Worm (Caenorhabditis elegans) whole organism, L4 larva: ENCODE results near the gene F42A10.5.

Experiments
- D1046.2 ChIP-seq: fragments of 200-800 bp; sonication (Bioruptor generic); IDR thresholded peaks from 2 replicates; pipeline ENCODE4 v1.3.6; 2022; ENCODE audit warnings: missing genetic modification characterization, missing compliant biosample characterization
- F26F4.8 ChIP-seq: fragments of 200-800 bp; sonication (Bioruptor generic); conservative IDR thresholded peaks from 2 replicates; pipeline ENCODE4 v1.3.6; 2022; ENCODE audit warnings: missing genetic modification characterization, missing compliant biosample characterization
- T26A8.4 ChIP-seq: fragments of 200-800 bp; sonication (Bioruptor generic); IDR thresholded peaks from 2 replicates; pipeline ENCODE4 v1.3.6; 2022; ENCODE audit warnings: missing genetic modification characterization, missing compliant biosample characterization
- ZK546.5 ChIP-seq, 2 experiments: sonication (generic microtip); optimal IDR thresholded peaks; 2 replicates each; lab custom pipeline; 2017; ENCODE audit warnings: missing biosample characterization in 2 of 2, missing genetic modification characterization in 2 of 2
- aha-1 ChIP-seq: fragments of 150-350 bp; peaks from one replicate; lab custom pipeline; 2014; ENCODE audit warnings: missing biosample characterization, missing genetic modification characterization
- aly-2 ChIP-seq: sonication (generic microtip); optimal IDR thresholded peaks from 2 replicates; lab custom pipeline; 2018; ENCODE audit warnings: missing biosample characterization, missing genetic modification characterization
- ama-1 ChIP-seq: fragments of 150-350 bp; optimal IDR thresholded peaks from 2 replicates; lab custom pipeline; 2014; ENCODE audit warnings: inconsistent platforms, mixed read lengths
- arid-1 ChIP-seq: fragments of 200-800 bp; sonication (Bioruptor generic); conservative IDR thresholded peaks from 2 replicates; pipeline ENCODE4 v1.3.6; 2022; ENCODE audit warnings: missing genetic modification reagents, missing genetic modification characterization, missing compliant biosample characterization
- attf-4 ChIP-seq: sonication (generic microtip); optimal IDR thresholded peaks from 3 replicates; lab custom pipeline; 2017; ENCODE audit warnings: missing biosample characterization, missing genetic modification characterization
- ceh-28 ChIP-seq: fragments of 150-350 bp; optimal IDR thresholded peaks from 2 replicates; lab custom pipeline; 2014; ENCODE audit warnings: missing biosample characterization, missing genetic modification reagents, missing genetic modification characterization
- ces-1 ChIP-seq: fragments of 150-350 bp; sonication (generic microtip); optimal IDR thresholded peaks from 4 replicates; lab custom pipeline; 2014; ENCODE audit warnings: missing biosample characterization, missing genetic modification reagents, missing genetic modification characterization
- cey-2 ChIP-seq: sonication (generic microtip); optimal IDR thresholded peaks from 3 replicates; lab custom pipeline; 2017; ENCODE audit warnings: missing genetic modification characterization, mild to moderate bottlenecking, missing compliant biosample characterization, antibody characterized with exemption, borderline replicate concordance; ENCODE audit not compliant: insufficient read depth
- ctbp-1 ChIP-seq: fragments of 200-800 bp; sonication (Bioruptor generic); IDR thresholded peaks from 2 replicates; pipeline ENCODE4 v1.3.6; 2022; ENCODE audit warnings: missing genetic modification reagents, missing genetic modification characterization, missing compliant biosample characterization
- daf-12 ChIP-seq: fragments of 150-350 bp; optimal IDR thresholded peaks from 2 replicates; lab custom pipeline; 2014; ENCODE audit warnings: missing biosample characterization, missing genetic modification reagents, missing genetic modification characterization
- daf-19 ChIP-seq: fragments of 200-800 bp; sonication (Bioruptor generic); conservative IDR thresholded peaks from 2 replicates; pipeline ENCODE4 v1.3.6; 2022; ENCODE audit warnings: missing genetic modification characterization, missing compliant biosample characterization
- dmd-8 ChIP-seq: fragments of 200-800 bp; sonication (Bioruptor generic); IDR thresholded peaks from 2 replicates; pipeline ENCODE4 v1.3.6; 2022; ENCODE audit warnings: missing genetic modification characterization, missing compliant biosample characterization
- dpl-1 ChIP-seq: fragments of 150-350 bp; optimal IDR thresholded peaks from 2 replicates; lab custom pipeline; 2014; ENCODE audit warnings: missing biosample characterization, missing genetic modification reagents, missing genetic modification characterization
- duxl-1 ChIP-seq: sonication (generic microtip); optimal IDR thresholded peaks from 2 replicates; lab custom pipeline; 2016; ENCODE audit warnings: mild to moderate bottlenecking, missing genetic modification characterization, moderate library complexity, missing compliant biosample characterization; ENCODE audit not compliant: poor library complexity
- dve-1 ChIP-seq: sonication (generic microtip); optimal IDR thresholded peaks from 2 replicates; lab custom pipeline; 2017; ENCODE audit warnings: antibody characterized with exemption, mild to moderate bottlenecking, missing genetic modification characterization, missing compliant biosample characterization; ENCODE audit not compliant: insufficient read depth
- egl-27 ChIP-seq: sonication (generic microtip); optimal IDR thresholded peaks from 3 replicates; lab custom pipeline; 2017; ENCODE audit warnings: missing biosample characterization, missing genetic modification reagents, missing genetic modification characterization
- egl-43 ChIP-seq: fragments of 200-800 bp; sonication (Bioruptor generic); IDR thresholded peaks from 2 replicates; pipeline ENCODE4 v1.3.6; 2022; ENCODE audit warnings: missing genetic modification reagents, missing genetic modification characterization, missing compliant biosample characterization
- fkh-10 ChIP-seq: fragments of 150-350 bp; optimal IDR thresholded peaks from 2 replicates; lab custom pipeline; 2014; ENCODE audit warnings: missing biosample characterization, missing genetic modification reagents, missing genetic modification characterization
- hlh-11 ChIP-seq: fragments of 200-800 bp; sonication (Bioruptor generic); optimal IDR thresholded peaks from 2 replicates; lab custom pipeline; 2018; ENCODE audit warnings: mild to moderate bottlenecking, missing genetic modification characterization, missing compliant biosample characterization
- hlh-30 ChIP-seq: sonication (generic microtip); optimal IDR thresholded peaks from 2 replicates; lab custom pipeline; 2017; ENCODE audit warnings: antibody characterized with exemption, mild to moderate bottlenecking, missing genetic modification characterization, missing compliant biosample characterization; ENCODE audit not compliant: insufficient read depth
- lim-7 ChIP-seq: fragments of 200-800 bp; sonication (Bioruptor generic); IDR thresholded peaks from 2 replicates; pipeline ENCODE4 v1.3.6; 2022; ENCODE audit warnings: missing genetic modification characterization, missing compliant biosample characterization
- lin-15B ChIP-seq: fragments of 150-350 bp; sonication (generic microtip); optimal IDR thresholded peaks from 3 replicates; lab custom pipeline; 2014; ENCODE audit warnings: missing biosample characterization, missing genetic modification characterization
- lin-29 ChIP-seq: fragments of 200-800 bp; sonication (Bioruptor generic); IDR thresholded peaks from 2 replicates; pipeline ENCODE4 v1.3.6; 2022; ENCODE audit warnings: missing genetic modification reagents, missing genetic modification characterization, missing compliant biosample characterization
- lin-38 ChIP-seq: fragments of 200-800 bp; sonication (Bioruptor generic); IDR thresholded peaks from 2 replicates; pipeline ENCODE4 v1.3.6; 2022; ENCODE audit warnings: missing genetic modification reagents, missing genetic modification characterization, missing compliant biosample characterization
- lin-39 ChIP-seq: fragments of 150-350 bp; optimal IDR thresholded peaks from 2 replicates; lab custom pipeline; 2014; ENCODE audit warnings: missing biosample characterization, missing genetic modification reagents, missing genetic modification characterization
- lsy-2 ChIP-seq, 2 experiments: fragments of 150-350 bp in 1 of 2; sonication (generic microtip) in 1 of 2; optimal IDR thresholded peaks; 2 replicates each; lab custom pipeline; 2014 to 2017; ENCODE audit warnings: missing biosample characterization in 2 of 2, missing genetic modification characterization in 2 of 2
- madf-5 ChIP-seq, 2 experiments: fragments of 200-800 bp; sonication (Bioruptor generic); IDR thresholded peaks; 2 replicates each; pipeline ENCODE4 v1.3.6; 2022; ENCODE audit warnings: missing compliant biosample characterization in 2 of 2, missing genetic modification characterization in 2 of 2
- mdt-29 ChIP-seq: fragments of 200-800 bp; sonication (Bioruptor generic); IDR thresholded peaks from 2 replicates; pipeline ENCODE4 v1.3.6; 2022; ENCODE audit warnings: missing genetic modification reagents, missing genetic modification characterization, missing compliant biosample characterization
- mes-2 ChIP-seq: sonication (generic microtip); optimal IDR thresholded peaks from 2 replicates; lab custom pipeline; 2016; ENCODE audit warnings: missing genotype, mild to moderate bottlenecking, missing genetic modification characterization, missing compliant biosample characterization; ENCODE audit not compliant: poor library complexity, severe bottlenecking
- mxl-2 ChIP-seq: fragments of 200-800 bp; sonication (Bioruptor generic); conservative IDR thresholded peaks from 2 replicates; pipeline ENCODE4 v1.3.6; 2022; ENCODE audit warnings: missing genetic modification reagents, missing genetic modification characterization, missing compliant biosample characterization
- mxl-3 ChIP-seq: fragments of 200-800 bp; sonication (Bioruptor generic); optimal IDR thresholded peaks from 2 replicates; lab custom pipeline; 2018; ENCODE audit warnings: mild to moderate bottlenecking, missing genetic modification characterization, missing compliant biosample characterization
- nhr-11 ChIP-seq: fragments of 150-350 bp; optimal IDR thresholded peaks from 2 replicates; lab custom pipeline; 2014; ENCODE audit warnings: missing biosample characterization, missing genetic modification characterization
- nhr-111 ChIP-seq: fragments of 200-800 bp; sonication (Bioruptor generic); optimal IDR thresholded peaks from 2 replicates; lab custom pipeline; 2018; ENCODE audit warnings: mild to moderate bottlenecking, missing genetic modification characterization, missing compliant biosample characterization
- nhr-237 ChIP-seq: sonication (generic microtip); optimal IDR thresholded peaks from 2 replicates; lab custom pipeline; 2017; ENCODE audit warnings: missing biosample characterization, missing genetic modification characterization
- nhr-28 ChIP-seq: fragments of 150-350 bp; optimal IDR thresholded peaks from 2 replicates; lab custom pipeline; 2014; ENCODE audit warnings: missing biosample characterization, missing genetic modification characterization
- nhr-41 ChIP-seq: fragments of 200-800 bp; sonication (Bioruptor generic); IDR thresholded peaks from 2 replicates; pipeline ENCODE4 v1.3.6; 2022; ENCODE audit warnings: missing genetic modification reagents, missing genetic modification characterization, missing compliant biosample characterization
- nhr-48 ChIP-seq: sonication (generic microtip); optimal IDR thresholded peaks from 2 replicates; lab custom pipeline; 2016; ENCODE audit warnings: mild to moderate bottlenecking, missing genetic modification characterization, missing compliant biosample characterization
- nhr-6 ChIP-seq: fragments of 150-350 bp; optimal IDR thresholded peaks from 2 replicates; lab custom pipeline; 2014; ENCODE audit warnings: missing biosample characterization, missing genetic modification characterization
- nhr-76 ChIP-seq: fragments of 150-350 bp; optimal IDR thresholded peaks from 2 replicates; lab custom pipeline; 2014; ENCODE audit warnings: missing biosample characterization, missing genetic modification characterization
- nhr-77 ChIP-seq: fragments of 150-350 bp; optimal IDR thresholded peaks from 2 replicates; lab custom pipeline; 2014; ENCODE audit warnings: missing biosample characterization, missing genetic modification characterization
- pqm-1 ChIP-seq: sonication (generic microtip); optimal IDR thresholded peaks from 2 replicates; lab custom pipeline; 2017; ENCODE audit warnings: missing biosample characterization, missing genetic modification characterization
- sdz-12 ChIP-seq: fragments of 200-800 bp; sonication (Bioruptor generic); optimal IDR thresholded peaks from 2 replicates; lab custom pipeline; 2018; ENCODE audit warnings: mild to moderate bottlenecking, missing genetic modification characterization, missing compliant biosample characterization
- skn-1 ChIP-seq: fragments of 150-350 bp; optimal IDR thresholded peaks from 2 replicates; lab custom pipeline; 2014; ENCODE audit warnings: missing biosample characterization, missing genetic modification characterization
- snpc-1.2 ChIP-seq: fragments of 200-800 bp; sonication (Bioruptor generic); IDR thresholded peaks from 2 replicates; pipeline ENCODE4 v1.3.6; 2022; ENCODE audit warnings: missing genetic modification reagents, missing genetic modification characterization, missing compliant biosample characterization
- unc-130 ChIP-seq: sonication (generic microtip); optimal IDR thresholded peaks from 2 replicates; lab custom pipeline; 2016; ENCODE audit warnings: missing genetic modification reagents, missing genetic modification characterization, missing compliant biosample characterization
- unc-62 ChIP-seq, 3 experiments: fragments of 150-350 bp in 1 of 3; sonication (generic microtip); optimal IDR thresholded peaks in 2 of 3; peaks in 1 of 3; 1 replicate in 1 of 3; 2 replicates in 2 of 3; lab custom pipeline; 2014 to 2017; ENCODE audit warnings: missing biosample characterization in 3 of 3, missing genetic modification characterization in 3 of 3, missing genetic modification reagents in 3 of 3, missing genotype in 1 of 3
- zfp-2 ChIP-seq: sonication (generic microtip); optimal IDR thresholded peaks from 2 replicates; lab custom pipeline; 2016; ENCODE audit warnings: mild to moderate bottlenecking, missing genetic modification characterization, missing compliant biosample characterization
- ztf-11 ChIP-seq: fragments of 150-350 bp; optimal IDR thresholded peaks from 2 replicates; lab custom pipeline; 2014; ENCODE audit warnings: missing biosample characterization, missing genetic modification characterization
- ztf-7 ChIP-seq: fragments of 150-350 bp; optimal IDR thresholded peaks from 2 replicates; lab custom pipeline; 2014; ENCODE audit warnings: missing biosample characterization, missing genetic modification characterization

F42A10.5 gene

DNA sequence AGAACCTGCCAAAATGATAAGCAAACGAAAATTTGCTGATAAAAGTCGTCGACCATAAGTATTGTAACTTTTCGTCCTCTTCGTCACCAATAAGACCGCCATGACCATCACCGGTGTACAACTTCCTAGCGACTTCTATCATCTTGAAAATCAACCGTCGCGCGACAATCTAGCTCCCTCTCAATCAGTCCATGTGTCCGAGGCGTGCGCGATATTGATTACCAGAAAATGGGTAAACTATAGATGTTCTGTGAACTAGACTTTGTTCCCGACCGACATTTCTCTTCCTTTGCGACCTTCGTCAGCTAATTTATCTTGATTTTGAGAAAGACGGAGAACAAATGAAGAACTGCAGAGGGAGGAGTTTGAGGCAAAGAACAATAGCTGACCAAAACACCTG is 28.0 kb downstream of the F42A10.5 start:
- TF ChIP-seq lin-15B (tag; lab: Kevin White, UChicago) = no peak
- no peak for TF ChIP-seq dmd-8 (GFP tag; lab: Robert Waterston, UW)
- no peak for TF ChIP-seq sdz-12 (GFP tag; lab: Kevin White, UChicago)
- no peak for TF ChIP-seq ztf-11 (tag; lab: Kevin White, UChicago)
- no peak for TF ChIP-seq egl-27 (tag; lab: Kevin White, UChicago)
- TF ChIP-seq T26A8.4 (GFP tag; lab: Robert Waterston, UW) = no peak
- no peak for TF ChIP-seq attf-4 (tag; lab: Kevin White, UChicago)
- no peak for TF ChIP-seq lim-7 (GFP tag; lab: Robert Waterston, UW)
- no peak for TF ChIP-seq hlh-30 (tag; lab: Kevin White, UChicago)
- peak; percentile 28 for TF ChIP-seq dve-1 (tag; lab: Kevin White, UChicago)
- TF ChIP-seq ceh-28 (tag; lab: Kevin White, UChicago) = no peak
- TF ChIP-seq nhr-11 = no peak
- no peak for TF ChIP-seq nhr-41 (GFP tag; lab: Robert Waterston, UW)
- peak in 1 of 2 experiments; percentile 40 for TF ChIP-seq lsy-2 (tag; optimal IDR thresholded peaks at IDR 0.05; lab: Kevin White, UChicago)
- no peak for TF ChIP-seq snpc-1.2
- TF ChIP-seq aha-1 = peak; percentile 84
- TF ChIP-seq aly-2 (tag; lab: Kevin White, UChicago) = no peak
- no peak for TF ChIP-seq nhr-111 (GFP tag; lab: Kevin White, UChicago)
- no peak for TF ChIP-seq daf-12 (tag; lab: Kevin White, UChicago)
- TF ChIP-seq pqm-1 (tag; lab: Kevin White, UChicago) = no peak
- TF ChIP-seq hlh-11 (tag; lab: Kevin White, UChicago) = peak; percentile 54
- no peak for TF ChIP-seq unc-62 (GFP tag; optimal IDR thresholded peaks at IDR 0.05 in 1 of 2; lab: Kevin White, UChicago)
- no peak for TF ChIP-seq unc-62 (tag; optimal IDR thresholded peaks at IDR 0.05; lab: Kevin White, UChicago)
- no peak for TF ChIP-seq nhr-6 (tag; lab: Kevin White, UChicago)
- TF ChIP-seq fkh-10 (GFP tag; lab: Kevin White, UChicago) = no peak
- TF ChIP-seq nhr-48 = peak; percentile 23
- no peak for TF ChIP-seq zfp-2 (tag; lab: Kevin White, UChicago)
- no peak for TF ChIP-seq ztf-7 (tag; lab: Kevin White, UChicago)
- TF ChIP-seq lin-39 (tag; lab: Kevin White, UChicago) = no peak
- no peak for TF ChIP-seq ctbp-1 (GFP tag; lab: Robert Waterston, UW)
- TF ChIP-seq duxl-1 = no peak
- no peak for TF ChIP-seq madf-5 (GFP tag; IDR thresholded peaks at IDR 0.05; lab: Robert Waterston, UW)
- no peak for TF ChIP-seq F26F4.8 (GFP tag; lab: Robert Waterston, UW)
- no peak for TF ChIP-seq mxl-2 (GFP tag; lab: Robert Waterston, UW)
- TF ChIP-seq ZK546.5 (tag; optimal IDR thresholded peaks at IDR 0.05; lab: Kevin White, UChicago) = no peak
- TF ChIP-seq dpl-1 (GFP tag; lab: Kevin White, UChicago) = no peak
- TF ChIP-seq nhr-237 (tag; lab: Kevin White, UChicago) = no peak
- TF ChIP-seq mes-2 = no peak
- no peak for TF ChIP-seq unc-130 (GFP tag; lab: Kevin White, UChicago)
- TF ChIP-seq cey-2 (tag; lab: Kevin White, UChicago) = no peak
- TF ChIP-seq ama-1 = no peak
- TF ChIP-seq skn-1 (tag; lab: Kevin White, UChicago) = no peak
- no peak for TF ChIP-seq ces-1
- no peak for TF ChIP-seq nhr-77 (tag; lab: Kevin White, UChicago)
- TF ChIP-seq nhr-28 (tag; lab: Kevin White, UChicago) = peak; percentile 1
- TF ChIP-seq daf-19 (GFP tag; lab: Robert Waterston, UW) = no peak
- TF ChIP-seq nhr-76 = no peak
- TF ChIP-seq arid-1 (GFP tag; lab: Robert Waterston, UW) = no peak
- no peak for TF ChIP-seq lin-38 (GFP tag; lab: Robert Waterston, UW)
- TF ChIP-seq D1046.2 (GFP tag; lab: Robert Waterston, UW) = no peak
- TF ChIP-seq mdt-29 (GFP tag; lab: Robert Waterston, UW) = no peak
- TF ChIP-seq lin-29 (GFP tag; lab: Robert Waterston, UW) = no peak
- TF ChIP-seq mxl-3 = peak; percentile 60
- no peak for TF ChIP-seq egl-43 (GFP tag; lab: Robert Waterston, UW)
